Fruit fly (Drosophila melanogaster) whole organism, larva: Measurements from ENCODE around the gene ocn.

Experiments
- noc ChIP-seq: fragments of 200-800 bp; sonication (Bioruptor generic); optimal IDR thresholded peaks from 3 replicates; lab custom pipeline; 2019; ENCODE audit warnings: missing biosample characterization, mild to moderate bottlenecking, missing genetic modification characterization, moderate library complexity

Gene ocn

DNA sequence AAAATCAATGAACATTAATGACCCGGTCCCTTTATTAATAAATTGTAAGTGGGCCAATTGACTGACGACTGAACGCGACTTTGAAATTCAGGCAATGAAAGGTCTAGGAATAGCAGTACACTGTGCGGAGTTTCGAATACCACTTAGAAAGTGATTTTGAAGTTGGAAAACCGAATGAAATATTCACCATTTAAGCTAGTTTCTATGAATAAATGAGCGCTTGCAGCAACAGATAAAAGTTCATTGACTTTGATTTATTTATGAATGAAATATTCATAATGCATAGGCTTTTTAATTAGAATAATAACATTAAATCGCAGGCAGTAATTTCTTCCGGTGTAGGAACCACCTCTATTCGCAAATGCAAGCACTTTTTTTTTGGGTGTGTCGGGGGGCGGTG lies 16.5 kb downstream of the ocn start:
- TF ChIP-seq noc (tag; lab: Kevin White, UChicago): no peak

dm6 chr3R:30014977-30015514 lies 22.5 kb downstream of the ocn start, which contains the start of gene CG7920:
CG7920 (minus strand) TSS chr3R:30015284.
- peak; percentile 42 for TF ChIP-seq noc (tag; lab: Kevin White, UChicago)

- no peak for TF ChIP-seq noc (tag; lab: Kevin White, UChicago)
Measured at dm6 chr3R:30014480-30014879, 23.1 kb downstream of the ocn start.

dm6 chr3R:30013909-30014308 lies 23.6 kb downstream of the ocn start:
- no peak for TF ChIP-seq noc (tag; lab: Kevin White, UChicago)

DNA sequence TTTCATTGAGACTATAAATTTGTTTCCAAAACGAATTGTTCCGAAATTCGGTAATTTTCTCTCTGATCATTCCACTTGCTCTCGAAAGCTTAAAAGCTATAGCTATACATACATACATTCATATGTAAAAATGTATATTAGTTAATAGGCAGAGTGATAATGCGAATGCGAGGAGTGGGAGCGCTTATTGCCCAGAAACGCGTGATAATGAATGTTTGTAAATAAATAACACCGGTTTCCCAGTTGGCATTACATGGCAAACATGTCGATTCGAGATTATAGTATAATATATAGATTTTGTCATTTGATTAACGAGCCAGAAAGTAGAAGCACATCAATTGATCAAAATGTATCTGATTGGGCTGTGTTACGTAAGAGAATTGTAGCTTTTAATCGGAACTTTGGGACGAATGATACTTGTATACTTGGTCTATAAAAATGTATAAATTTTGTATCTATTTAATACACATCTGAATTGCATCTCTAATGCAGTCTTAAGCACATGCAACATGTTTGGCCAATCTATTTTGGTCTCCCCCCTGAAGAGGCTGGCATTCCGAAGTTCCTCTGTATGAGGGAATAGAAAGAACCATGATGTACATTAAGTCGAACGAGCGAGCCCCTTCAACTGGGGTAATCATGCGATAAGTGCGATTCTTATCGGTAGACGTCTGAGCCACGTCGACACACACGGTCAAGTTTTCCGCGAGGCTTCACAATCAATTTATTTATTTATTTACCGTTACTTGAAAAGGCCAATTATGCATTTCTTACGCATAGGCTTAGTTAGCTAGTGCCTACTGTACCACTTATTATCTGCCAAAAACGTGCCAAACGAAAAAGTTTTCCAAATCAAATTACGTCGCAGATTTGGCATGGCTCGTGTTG lies 24.7 kb downstream of the ocn start:
- TF ChIP-seq noc (tag; lab: Kevin White, UChicago): peak; percentile 71

dm6 chr3R:30009173-30009572 lies 28.4 kb downstream of the ocn start, which contains the start of gene CG7912:
CG7912 (minus strand) TSS chr3R:30009189.
- TF ChIP-seq noc (tag; lab: Kevin White, UChicago): no peak

DNA sequence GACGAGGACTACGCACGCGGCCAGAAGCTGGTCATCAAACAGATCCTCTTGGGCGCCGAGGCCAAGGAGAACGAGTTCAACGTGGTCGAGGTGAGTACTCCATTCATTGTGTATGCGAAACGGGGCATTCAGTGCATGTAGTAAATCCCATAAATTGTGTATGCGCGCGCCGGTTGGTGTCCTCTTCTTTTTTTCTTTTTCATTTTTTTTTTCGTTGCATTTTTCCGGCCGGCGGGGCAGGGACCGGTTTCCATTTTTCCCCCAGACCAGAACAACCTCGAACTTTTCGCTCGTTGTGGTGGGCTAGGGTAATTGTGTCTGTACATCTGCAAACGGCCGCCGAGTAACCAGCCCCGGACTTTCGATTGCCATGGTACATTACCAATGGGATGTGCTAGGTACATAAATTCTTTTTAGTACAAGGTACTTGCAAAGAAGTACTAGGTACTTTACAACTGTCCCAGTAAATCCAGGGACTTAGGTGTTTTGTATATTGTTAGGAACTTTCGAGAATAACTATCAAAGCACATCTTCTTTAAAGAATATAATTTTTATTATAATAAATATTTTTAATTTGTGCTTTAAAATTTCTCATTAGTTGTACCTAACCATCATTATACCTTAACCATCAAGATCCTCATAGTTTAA lies 32.1 kb downstream of the ocn start:
- no peak for TF ChIP-seq noc (tag; lab: Kevin White, UChicago)

dm6 chr3R:30004648-30005047 lies 32.9 kb downstream of the ocn start, which contains the start of the genes Nlp and Nph:
Nlp (plus strand) TSS chr3R:30004785.
Nph (minus strand) TSS chr3R:30004861.
- peak; percentile 34 for TF ChIP-seq noc (tag; lab: Kevin White, UChicago)

- TF ChIP-seq noc (tag; lab: Kevin White, UChicago): no peak
Measured at dm6 chr3R:30000286-30000685, 37.2 kb downstream of the ocn start, which contains the start of gene Tace. Tace (plus strand) TSS chr3R:30000530.

DNA sequence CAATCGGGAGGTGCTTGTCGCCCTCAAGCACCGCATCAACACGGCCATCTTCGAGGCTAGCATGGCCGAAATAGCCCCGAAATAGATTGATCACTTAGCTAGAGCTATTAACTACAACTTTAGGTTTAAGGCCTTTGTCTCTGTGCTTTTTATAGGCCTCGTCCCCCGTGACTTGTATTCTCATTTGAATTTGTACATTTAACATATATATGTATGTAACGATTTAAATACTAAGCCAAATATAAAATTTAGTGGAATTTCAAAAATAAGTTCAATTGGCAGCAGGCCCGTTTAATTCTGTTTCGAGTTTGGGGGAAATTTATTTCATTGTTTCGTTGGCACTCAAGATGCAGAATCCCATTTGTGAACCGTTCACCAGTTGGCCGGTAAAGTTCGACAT lies 38.0 kb downstream of the ocn start, which contains the start of gene CG34298:
Gene CG34298, plus strand, starts transcription at position 301 of the 400 bp plus-strand sequence.
- TF ChIP-seq noc (tag; lab: Kevin White, UChicago): no peak

dm6 chr3R:29997607-29998236 lies 39.8 kb downstream of the ocn start, which contains the start of the genes CG15525 and CG11504:
CG15525 (minus strand) TSS chr3R:29997676.
CG11504 (plus strand) TSS chr3R:29997900.
- TF ChIP-seq noc (tag; lab: Kevin White, UChicago): no peak

- no peak for TF ChIP-seq noc (tag; lab: Kevin White, UChicago)
Measured at dm6 chr3R:29995035-29995434, 42.5 kb downstream of the ocn start, which contains the start of the genes CG7903 and Sas-6. CG7903 (minus strand) TSS chr3R:29995231. Sas-6 (plus strand) TSS chr3R:29995357.

DNA sequence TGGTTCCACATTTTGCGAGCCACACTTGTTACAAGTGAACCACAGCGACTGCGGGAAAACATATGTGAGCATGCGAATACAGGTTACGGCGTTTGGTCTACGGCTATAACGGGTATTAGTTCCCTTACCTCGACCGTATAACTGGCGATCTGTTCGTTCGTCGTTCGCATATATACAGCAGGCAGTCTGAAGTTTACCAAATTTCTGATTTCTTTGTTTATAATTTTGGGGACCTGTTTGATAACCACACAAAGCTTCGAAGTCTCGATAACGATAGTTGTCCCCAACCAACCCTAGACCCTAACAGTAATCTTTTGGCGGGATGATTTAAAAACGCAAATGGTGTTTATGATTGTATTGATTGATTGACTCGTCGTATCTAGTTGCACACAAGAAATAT lies 44.4 kb downstream of the ocn start, which contains the start of gene Acph-1:
Gene Acph-1, minus strand, starts transcription at position 278 of the 400 bp plus-strand sequence.
- no peak for TF ChIP-seq noc (tag; lab: Kevin White, UChicago)

DNA sequence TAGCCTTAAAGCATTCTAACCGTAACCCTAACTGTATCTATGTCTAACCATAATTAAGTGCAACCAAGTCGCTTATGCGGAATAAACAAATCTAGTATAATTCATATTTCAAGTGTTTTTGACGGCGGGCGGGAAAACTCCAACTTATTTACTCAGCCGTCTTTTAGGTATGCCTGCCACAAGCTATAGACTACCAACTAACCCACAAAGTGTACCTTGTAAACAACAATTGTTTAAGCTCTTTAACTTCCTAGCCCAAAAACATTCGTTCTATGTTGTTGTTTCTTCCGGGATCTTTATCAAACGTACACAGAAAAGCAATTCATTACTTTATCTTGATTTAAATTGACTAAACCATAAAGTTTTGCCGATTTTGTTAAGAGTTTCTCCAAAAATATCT lies 46.8 kb downstream of the ocn start:
- TF ChIP-seq noc (tag; lab: Kevin White, UChicago): no peak
